Fruit fly (Drosophila melanogaster) whole organism, embryonic: ENCODE measurements around the gene Cks85A.

Source experiments
- CG11398 ChIP-seq: fragments of 200-800 bp; sonication (Bioruptor generic); optimal IDR thresholded peaks from 2 replicates; lab custom pipeline; 2016; ENCODE audit warnings: missing biosample characterization, missing genetic modification characterization
- CG11723 ChIP-seq: fragments of 200-800 bp; sonication (Bioruptor generic); optimal IDR thresholded peaks from 2 replicates; lab custom pipeline; 2017; ENCODE audit warnings: missing biosample characterization, mild to moderate bottlenecking, missing genetic modification characterization
- CG12071 ChIP-seq: fragments of 200-800 bp; sonication (Bioruptor generic); optimal IDR thresholded peaks from 3 replicates; lab custom pipeline; 2018; ENCODE audit warnings: missing biosample characterization, mild to moderate bottlenecking, missing genetic modification characterization
- CG13287 ChIP-seq: fragments of 200-800 bp; sonication (Bioruptor generic); IDR thresholded peaks from 2 replicates; pipeline ENCODE4 v1.3.6; 2022; ENCODE audit warnings: missing biosample characterization, missing genetic modification characterization; ENCODE audit not compliant: partially characterized antibody
- CG13296 ChIP-seq: fragments of 200-800 bp; sonication (Bioruptor generic); optimal IDR thresholded peaks from 3 replicates; lab custom pipeline; 2018; ENCODE audit warnings: missing biosample characterization, mild to moderate bottlenecking, missing genetic modification characterization
- CG13894 ChIP-seq: fragments of 200-800 bp; sonication (Bioruptor generic); optimal IDR thresholded peaks from 3 replicates; lab custom pipeline; 2018; ENCODE audit warnings: missing biosample characterization, mild to moderate bottlenecking, missing genetic modification characterization, moderate library complexity
- CG15696 ChIP-seq: fragments of 200-800 bp; sonication (Bioruptor generic); optimal IDR thresholded peaks from 2 replicates; lab custom pipeline; 2019; ENCODE audit warnings: missing biosample characterization, mild to moderate bottlenecking, missing genetic modification characterization, moderate library complexity
- CG17361 ChIP-seq: fragments of 200-800 bp; sonication (Bioruptor generic); IDR thresholded peaks from 3 replicates; pipeline ENCODE4 v1.3.6; 2022; ENCODE audit warnings: missing biosample characterization, missing genetic modification characterization
- CG2116 ChIP-seq: fragments of 200-800 bp; sonication (Bioruptor generic); optimal IDR thresholded peaks from 3 replicates; lab custom pipeline; 2018; ENCODE audit warnings: missing biosample characterization, mild to moderate bottlenecking, missing genetic modification characterization
- CG2712 ChIP-seq: fragments of 200-800 bp; optimal IDR thresholded peaks from 3 replicates; lab custom pipeline; 2019; ENCODE audit warnings: missing biosample characterization, mild to moderate bottlenecking, missing genetic modification characterization, moderate library complexity
- CG30020 ChIP-seq: fragments of 200-800 bp; optimal IDR thresholded peaks from 2 replicates; lab custom pipeline; 2019; ENCODE audit warnings: missing biosample characterization, mild to moderate bottlenecking, missing genetic modification characterization, moderate library complexity
- CG32532 ChIP-seq: fragments of 200-800 bp; sonication (Bioruptor generic); IDR thresholded peaks from 2 replicates; pipeline ENCODE4 v1.3.6; 2022; ENCODE audit warnings: missing biosample characterization, missing genetic modification characterization
- CG3281 ChIP-seq: fragments of 200-800 bp; sonication (Bioruptor generic); optimal IDR thresholded peaks from 3 replicates; lab custom pipeline; 2017; ENCODE audit warnings: missing biosample characterization, mild to moderate bottlenecking, missing genetic modification characterization
- CG3407 ChIP-seq: fragments of 200-800 bp; sonication (Bioruptor generic); optimal IDR thresholded peaks from 2 replicates; lab custom pipeline; 2018; ENCODE audit warnings: missing biosample characterization, mild to moderate bottlenecking, missing genetic modification characterization
- CG3726 ChIP-seq: fragments of 200-800 bp; sonication (Bioruptor generic); IDR thresholded peaks from 3 replicates; pipeline ENCODE4, ENCODE4 v1.3.6; 2022; ENCODE audit warnings: missing biosample characterization, missing genetic modification characterization
- CG4730 ChIP-seq: fragments of 200-800 bp; sonication (Bioruptor generic); IDR thresholded peaks from 2 replicates; pipeline ENCODE4 v1.3.6; 2022; ENCODE audit warnings: missing biosample characterization, missing genetic modification characterization
- CG6683 ChIP-seq: fragments of 200-800 bp; sonication (Bioruptor generic); optimal IDR thresholded peaks from 2 replicates; lab custom pipeline; 2017; ENCODE audit warnings: missing biosample characterization, mild to moderate bottlenecking, missing genetic modification characterization, missing genetic modification reagents
- CG6765 ChIP-seq: fragments of 200-800 bp; sonication (Bioruptor generic); optimal IDR thresholded peaks from 3 replicates; lab custom pipeline; 2017; ENCODE audit warnings: missing biosample characterization, mild to moderate bottlenecking, missing genetic modification characterization
- CG9817 ChIP-seq: fragments of 200-800 bp; sonication (Bioruptor generic); optimal IDR thresholded peaks from 2 replicates; lab custom pipeline; 2018; ENCODE audit warnings: missing biosample characterization, mild to moderate bottlenecking, missing genetic modification characterization, moderate library complexity
- CG9932 ChIP-seq: fragments of 200-800 bp; sonication (Bioruptor generic); IDR thresholded peaks from 2 replicates; pipeline ENCODE4 v1.3.6; 2022; ENCODE audit warnings: missing biosample characterization, missing genetic modification characterization
- D ChIP-seq, 2 experiments: fragments of 200-800 bp in 1 of 2; fragments of >200 bp in 1 of 2; sonication (Bioruptor generic) in 1 of 2; optimal IDR thresholded peaks; 2 replicates in 1 of 2; 3 replicates in 1 of 2; lab custom pipeline; 2017; ENCODE audit warnings: mild to moderate bottlenecking in 1 of 2, missing biosample characterization in 1 of 2, missing genetic modification characterization in 1 of 2, missing genetic modification reagents in 1 of 2
- Dip2 ChIP-seq: fragments of 200-800 bp; sonication (Bioruptor generic); IDR thresholded peaks from 2 replicates; pipeline ENCODE4 v1.3.6; 2022; ENCODE audit warnings: missing biosample characterization, missing genetic modification characterization
- Dp ChIP-seq: fragments of 200-800 bp; sonication (Bioruptor generic); optimal IDR thresholded peaks from 2 replicates; lab custom pipeline; 2018; ENCODE audit warnings: missing biosample characterization, mild to moderate bottlenecking, missing genetic modification characterization, moderate library complexity
- E2f2 ChIP-seq: fragments of 200-800 bp; sonication (Bioruptor generic); IDR thresholded peaks from 2 replicates; pipeline ENCODE4 v1.3.6; 2022; ENCODE audit warnings: missing biosample characterization, missing genetic modification characterization
- Fer2 ChIP-seq: fragments of 200-800 bp; sonication (Bioruptor generic); optimal IDR thresholded peaks from 2 replicates; lab custom pipeline; 2018; ENCODE audit warnings: missing biosample characterization, mild to moderate bottlenecking, missing genetic modification characterization, moderate library complexity
- Hr3 ChIP-seq: fragments of 200-800 bp; sonication (Bioruptor generic); optimal IDR thresholded peaks from 3 replicates; lab custom pipeline; 2016; ENCODE audit warnings: missing biosample characterization, missing genetic modification characterization
- Hr78 ChIP-seq, 2 experiments: fragments of 200-800 bp in 1 of 2; fragments of >200 bp in 1 of 2; sonication (Bioruptor generic) in 1 of 2; optimal IDR thresholded peaks; 2 replicates each; lab custom pipeline; 2017 to 2019; ENCODE audit warnings: missing biosample characterization in 2 of 2, missing genetic modification characterization in 2 of 2, mild to moderate bottlenecking in 1 of 2, moderate library complexity in 1 of 2
- Jarid2 ChIP-seq: fragments of 200-800 bp; sonication (Bioruptor generic); optimal IDR thresholded peaks from 3 replicates; lab custom pipeline; 2017; ENCODE audit warnings: mild to moderate bottlenecking, missing biosample characterization, missing genetic modification reagents, missing genetic modification characterization
- Kr ChIP-seq: fragments of 200-800 bp; sonication (Bioruptor generic); optimal IDR thresholded peaks from 2 replicates; lab custom pipeline; 2017; ENCODE audit warnings: missing biosample characterization, mild to moderate bottlenecking, missing genetic modification characterization
- Lim3 ChIP-seq: fragments of 200-800 bp; sonication (Bioruptor generic); IDR thresholded peaks from 2 replicates; pipeline ENCODE4 v1.3.6; 2022; ENCODE audit warnings: missing biosample characterization, missing genetic modification characterization
- NC2α ChIP-seq: fragments of 200-800 bp; sonication (Bioruptor generic); optimal IDR thresholded peaks from 2 replicates; lab custom pipeline; 2016; ENCODE audit warnings: missing biosample characterization, missing genetic modification characterization
- Opbp ChIP-seq: fragments of 200-800 bp; sonication (Bioruptor generic); IDR thresholded peaks from 3 replicates; pipeline ENCODE4 v1.3.6; 2022; ENCODE audit warnings: missing biosample characterization, missing genetic modification characterization; ENCODE audit not compliant: partially characterized antibody
- Rfx ChIP-seq: fragments of 200-800 bp; sonication (Bioruptor generic); IDR thresholded peaks from 2 replicates; pipeline ENCODE4 v1.3.6; 2022; ENCODE audit warnings: missing biosample characterization, missing genetic modification characterization
- ara ChIP-seq: fragments of 200-800 bp; sonication (Bioruptor generic); IDR thresholded peaks from 2 replicates; pipeline ENCODE4 v1.3.6; 2022; ENCODE audit warnings: missing biosample characterization, missing genetic modification characterization
- br ChIP-seq: fragments of >200 bp; optimal IDR thresholded peaks from 2 replicates; lab custom pipeline; 2017
- dmrt99B ChIP-seq: fragments of 200-800 bp; sonication (Bioruptor generic); optimal IDR thresholded peaks from 2 replicates; lab custom pipeline; 2018; ENCODE audit warnings: missing biosample characterization, mild to moderate bottlenecking, missing genetic modification characterization, moderate library complexity
- exex ChIP-seq: fragments of 200-800 bp; sonication (Bioruptor generic); optimal IDR thresholded peaks from 4 replicates; lab custom pipeline; 2018; ENCODE audit warnings: missing biosample characterization, mild to moderate bottlenecking, missing genetic modification characterization, moderate library complexity
- gcm2 ChIP-seq: fragments of 200-800 bp; sonication (Bioruptor generic); optimal IDR thresholded peaks from 2 replicates; lab custom pipeline; 2016; ENCODE audit warnings: missing biosample characterization, missing genetic modification characterization
- grn ChIP-seq: fragments of 200-800 bp; sonication (Bioruptor generic); optimal IDR thresholded peaks from 3 replicates; lab custom pipeline; 2017; ENCODE audit warnings: missing biosample characterization, missing genetic modification characterization
- gsb-n ChIP-seq: fragments of 200-800 bp; sonication (Bioruptor generic); optimal IDR thresholded peaks from 3 replicates; lab custom pipeline; 2018; ENCODE audit warnings: missing biosample characterization, mild to moderate bottlenecking, missing genetic modification characterization
- knrl ChIP-seq: fragments of 200-800 bp; sonication (Bioruptor generic); IDR thresholded peaks from 3 replicates; pipeline ENCODE4 v1.3.6; 2022; ENCODE audit warnings: missing biosample characterization, missing genetic modification characterization; ENCODE audit not compliant: partially characterized antibody
- luna ChIP-seq: fragments of 200-800 bp; sonication (Bioruptor generic); optimal IDR thresholded peaks from 2 replicates; lab custom pipeline; 2016; ENCODE audit warnings: missing biosample characterization, missing genetic modification characterization
- mirr ChIP-seq: fragments of 200-800 bp; sonication (Bioruptor generic); optimal IDR thresholded peaks from 3 replicates; lab custom pipeline; 2018; ENCODE audit warnings: missing biosample characterization, mild to moderate bottlenecking, missing genetic modification characterization
- pnt ChIP-seq: fragments of 200-800 bp; sonication (Bioruptor generic); optimal IDR thresholded peaks from 3 replicates; lab custom pipeline; 2016; ENCODE audit warnings: missing biosample characterization, missing genetic modification characterization
- psq ChIP-seq: fragments of 200-800 bp; sonication (Bioruptor generic); optimal IDR thresholded peaks from 2 replicates; lab custom pipeline; 2017; ENCODE audit warnings: missing biosample characterization, missing genetic modification characterization
- sc ChIP-seq, 3 experiments: fragments of >200 bp in 2 of 3; fragments of 200-800 bp in 1 of 3; sonication (Bioruptor generic) in 1 of 3; optimal IDR thresholded peaks; 2 replicates in 2 of 3; 3 replicates in 1 of 3; lab custom pipeline; 2017; ENCODE audit warnings: mild to moderate bottlenecking in 1 of 3, missing biosample characterization in 1 of 3, missing genetic modification characterization in 1 of 3, missing genetic modification reagents in 1 of 3
- seq ChIP-seq: fragments of 200-800 bp; sonication (Bioruptor generic); IDR thresholded peaks from 2 replicates; pipeline ENCODE4 v1.3.6; 2022; ENCODE audit warnings: missing biosample characterization, missing genetic modification characterization
- tap ChIP-seq: fragments of 200-800 bp; optimal IDR thresholded peaks from 3 replicates; lab custom pipeline; 2019; ENCODE audit warnings: missing biosample characterization, mild to moderate bottlenecking, missing genetic modification characterization, moderate library complexity
- tin ChIP-seq: fragments of 200-800 bp; sonication (Bioruptor generic); optimal IDR thresholded peaks from 3 replicates; lab custom pipeline; 2016; ENCODE audit warnings: missing biosample characterization, missing genetic modification characterization

Cks85A gene

dm6 chr3R:8694110-8694826 lies 24.0 kb downstream of the Cks85A start (continued):
- TF ChIP-seq dmrt99B (tag; lab: Kevin White, UChicago) (no peak), Kr (GFP tag; lab: Kevin White, UChicago) (no peak), CG2116 (GFP tag; lab: Kevin White, UChicago) (no peak), gcm2 (GFP tag; lab: Kevin White, UChicago) (no peak), ara (GFP tag; lab: Robert Waterston, UW) (no peak), Jarid2 (GFP tag; lab: Kevin White, UChicago) (no peak), CG11723 (GFP tag; lab: Kevin White, UChicago) (no peak), CG12071 (peak; percentile 63), Dp (no peak), br (no peak), psq (GFP tag; lab: Kevin White, UChicago) (no peak), Hr3 (GFP tag; lab: Kevin White, UChicago) (no peak), CG9817 (tag; lab: Kevin White, UChicago) (no peak), tin (GFP tag; lab: Kevin White, UChicago) (no peak), D (optimal IDR thresholded peaks at IDR 0.05; lab: Kevin White, UChicago) (no peak), D (GFP tag; optimal IDR thresholded peaks at IDR 0.05; lab: Kevin White, UChicago) (no peak), Hr78 (GFP tag; optimal IDR thresholded peaks at IDR 0.05; lab: Kevin White, UChicago) (no peak), Opbp (GFP tag; lab: Robert Waterston, UW) (no peak), CG9932 (GFP tag; lab: Robert Waterston, UW) (no peak; the same call in 1 of the 2 replicates), CG6765 (GFP tag; lab: Kevin White, UChicago) (peak; percentile 89), CG3407 (GFP tag; lab: Kevin White, UChicago) (no peak), CG15696 (tag; lab: Kevin White, UChicago) (no peak), sc (optimal IDR thresholded peaks at IDR 0.05; lab: Kevin White, UChicago) (no peak), sc (GFP tag; optimal IDR thresholded peaks at IDR 0.05; lab: Kevin White, UChicago) (no peak), tap (tag; lab: Kevin White, UChicago) (no peak), CG4730 (GFP tag; lab: Robert Waterston, UW) (no peak), CG30020 (tag; lab: Kevin White, UChicago) (no peak), CG17361 (GFP tag; lab: Robert Waterston, UW) (no peak), grn (GFP tag; lab: Kevin White, UChicago) (no peak), Fer2 (tag; lab: Kevin White, UChicago) (peak; percentile 30), CG11398 (GFP tag; lab: Kevin White, UChicago) (no peak), gsb-n (tag; lab: Kevin White, UChicago) (no peak), CG3726 (GFP tag; lab: Robert Waterston, UW) (no peak), Rfx (GFP tag; lab: Robert Waterston, UW) (peak; percentile 66; the same call in 1 of the 2 replicates), CG13287 (GFP tag; lab: Robert Waterston, UW) (no peak), mirr (GFP tag; lab: Kevin White, UChicago) (peak; percentile 54), pnt (GFP tag; lab: Kevin White, UChicago) (no peak), CG6683 (GFP tag; lab: Kevin White, UChicago) (no peak), NC2α (GFP tag; lab: Kevin White, UChicago) (no peak), Lim3 (GFP tag; lab: Robert Waterston, UW) (no peak), CG13296 (peak; percentile 80), Dip2 (no peak), E2f2 (GFP tag; lab: Robert Waterston, UW) (no peak), CG32532 (GFP tag; lab: Robert Waterston, UW) (peak; percentile 74; the same call in 1 of the 2 replicates), CG13894 (tag; lab: Kevin White, UChicago) (no peak), CG2712 (no peak), seq (GFP tag; lab: Robert Waterston, UW) (peak; percentile 89), luna (GFP tag; lab: Kevin White, UChicago) (no peak), exex (no peak), knrl (GFP tag; lab: Robert Waterston, UW) (no peak), CG3281 (GFP tag; lab: Kevin White, UChicago) (no peak)
